Worm (Caenorhabditis elegans) whole organism, L4/young adult: ENCODE measurements around the gene cpt-1.

ENCODE experiments used
- W03F9.2 ChIP-seq: fragments of 150-350 bp; optimal IDR thresholded peaks from 2 replicates; lab custom pipeline; 2014; ENCODE audit warnings: missing biosample characterization, missing genetic modification characterization
- him-1 ChIP-seq: sonication (generic microtip); optimal IDR thresholded peaks from 2 replicates; lab custom pipeline; 2016; ENCODE audit warnings: missing genotype, missing genetic modification reagents, missing genetic modification characterization, missing compliant biosample characterization

- TF ChIP-seq him-1 = no peak
- TF ChIP-seq W03F9.2 (tag; lab: Kevin White, UChicago) = no peak
Measured at ce11 chrII:12809725-12810124, 13.5 kb upstream of the cpt-1 start.
